Worm (Caenorhabditis elegans) whole organism, L1 larva: ENCODE data around the gene smc-5.

Source experiments
- C34B4.2 ChIP-seq: sonication (generic microtip); optimal IDR thresholded peaks from 2 replicates; lab custom pipeline; 2017; ENCODE audit warnings: mild to moderate bottlenecking, missing genetic modification characterization, missing compliant biosample characterization
- F16B12.6 ChIP-seq: fragments of 150-350 bp; optimal IDR thresholded peaks from 2 replicates; lab custom pipeline; 2014; ENCODE audit warnings: missing biosample characterization, missing genetic modification characterization
- aha-1 ChIP-seq: fragments of 150-350 bp; optimal IDR thresholded peaks from 2 replicates; lab custom pipeline; 2014; ENCODE audit warnings: missing biosample characterization, missing genetic modification characterization
- alr-1 ChIP-seq: fragments of 200-800 bp; sonication (Bioruptor generic); optimal IDR thresholded peaks from 2 replicates; lab custom pipeline; 2018; ENCODE audit warnings: borderline replicate concordance, mild to moderate bottlenecking, missing genetic modification characterization, missing compliant biosample characterization
- aly-2 ChIP-seq: fragments of 150-350 bp; optimal IDR thresholded peaks from 2 replicates; lab custom pipeline; 2014; ENCODE audit warnings: missing biosample characterization, missing genetic modification characterization
- ama-1 ChIP-seq: fragments of 150-350 bp; optimal IDR thresholded peaks from 2 replicates; lab custom pipeline; 2014
- blmp-1 ChIP-seq: fragments of 150-350 bp; optimal IDR thresholded peaks from 2 replicates; lab custom pipeline; 2014; ENCODE audit warnings: missing biosample characterization, missing genetic modification characterization
- ceh-63 ChIP-seq: fragments of 200-800 bp; sonication (Bioruptor generic); optimal IDR thresholded peaks from 2 replicates; lab custom pipeline; 2018; ENCODE audit warnings: mild to moderate bottlenecking, missing genetic modification characterization, missing compliant biosample characterization
- ceh-82 ChIP-seq, 3 experiments: fragments of 150-350 bp in 1 of 3; sonication (generic microtip) in 2 of 3; optimal IDR thresholded peaks; 2 replicates each; lab custom pipeline; 2014 to 2017; ENCODE audit warnings: missing biosample characterization in 3 of 3, missing genetic modification characterization in 3 of 3
- ceh-88 ChIP-seq: fragments of 200-800 bp; sonication (Bioruptor generic); IDR thresholded peaks from 2 replicates; pipeline ENCODE4 v1.3.6; 2022; ENCODE audit warnings: missing genetic modification characterization, missing compliant biosample characterization
- ceh-90 ChIP-seq: sonication (generic microtip); optimal IDR thresholded peaks from 2 replicates; lab custom pipeline; 2016; ENCODE audit warnings: missing genetic modification characterization, missing compliant biosample characterization
- dpl-1 ChIP-seq, 3 experiments: fragments of 150-350 bp in 2 of 3; sonication (generic microtip) in 1 of 3; optimal IDR thresholded peaks; 2 replicates each; lab custom pipeline; 2014 to 2017; ENCODE audit warnings: missing biosample characterization in 3 of 3, missing genetic modification characterization in 3 of 3, missing genetic modification reagents in 3 of 3
- dsc-1 ChIP-seq: sonication (generic microtip); optimal IDR thresholded peaks from 2 replicates; lab custom pipeline; 2016; ENCODE audit warnings: mild to moderate bottlenecking, missing genetic modification characterization, missing compliant biosample characterization
- efl-1 ChIP-seq, 4 experiments: fragments of 150-350 bp; optimal IDR thresholded peaks in 3 of 4; peaks in 1 of 4; 1 replicate in 1 of 4; 2 replicates in 3 of 4; lab custom pipeline; 2014; ENCODE audit warnings: missing biosample characterization in 2 of 4, missing genetic modification characterization in 2 of 4, missing genetic modification reagents in 2 of 4
- efl-3 ChIP-seq: fragments of 200-800 bp; sonication (Bioruptor generic); optimal IDR thresholded peaks from 2 replicates; lab custom pipeline; 2018; ENCODE audit warnings: mild to moderate bottlenecking, missing genetic modification characterization, missing compliant biosample characterization
- egl-13 ChIP-seq: sonication (generic microtip); optimal IDR thresholded peaks from 2 replicates; lab custom pipeline; 2016; ENCODE audit warnings: missing genotype, missing genetic modification reagents, missing genetic modification characterization, missing compliant biosample characterization
- egl-27 ChIP-seq, 2 experiments: fragments of 150-350 bp in 1 of 2; sonication (generic microtip); optimal IDR thresholded peaks; 3 replicates each; lab custom pipeline; 2017 to 2018; ENCODE audit warnings: missing biosample characterization in 2 of 2, missing genetic modification characterization in 2 of 2, missing genetic modification reagents in 2 of 2
- elt-2 ChIP-seq: sonication (generic microtip); optimal IDR thresholded peaks from 2 replicates; lab custom pipeline; 2016; ENCODE audit warnings: missing genetic modification characterization, mild to moderate bottlenecking, inconsistent platforms, missing compliant biosample characterization, missing genetic modification reagents
- fkh-10 ChIP-seq: sonication (generic microtip); optimal IDR thresholded peaks from 2 replicates; lab custom pipeline; 2017; ENCODE audit warnings: missing biosample characterization, missing genetic modification reagents, missing genetic modification characterization
- fkh-8 ChIP-seq: sonication (generic microtip); optimal IDR thresholded peaks from 2 replicates; lab custom pipeline; 2016; ENCODE audit warnings: mild to moderate bottlenecking, missing genetic modification characterization, missing compliant biosample characterization
- grh-1 ChIP-seq: fragments of 200-800 bp; sonication (Bioruptor generic); IDR thresholded peaks from 2 replicates; pipeline ENCODE4 v1.3.6; 2022; ENCODE audit warnings: missing genetic modification reagents, missing genetic modification characterization, missing compliant biosample characterization
- hlh-17 ChIP-seq: fragments of 200-800 bp; sonication (Bioruptor generic); optimal IDR thresholded peaks from 2 replicates; lab custom pipeline; 2018; ENCODE audit warnings: missing genetic modification characterization, mild to moderate bottlenecking, missing compliant biosample characterization, moderate library complexity, borderline replicate concordance
- irx-1 ChIP-seq: sonication (generic microtip); optimal IDR thresholded peaks from 2 replicates; lab custom pipeline; 2016; ENCODE audit warnings: missing genetic modification characterization, missing compliant biosample characterization
- jun-1 ChIP-seq: fragments of 150-350 bp; optimal IDR thresholded peaks from 2 replicates; lab custom pipeline; 2014; ENCODE audit warnings: missing biosample characterization, missing genetic modification reagents, missing genetic modification characterization
- lin-13 ChIP-seq: fragments of 150-350 bp; optimal IDR thresholded peaks from 2 replicates; lab custom pipeline; 2014; ENCODE audit warnings: missing biosample characterization, missing genetic modification reagents, missing genetic modification characterization
- lin-14 ChIP-seq: fragments of 200-800 bp; sonication (Bioruptor generic); optimal IDR thresholded peaks from 2 replicates; lab custom pipeline; 2018; ENCODE audit warnings: mild to moderate bottlenecking, missing genetic modification characterization, moderate library complexity, missing compliant biosample characterization
- lin-35 ChIP-seq, 2 experiments: fragments of 150-350 bp; optimal IDR thresholded peaks; 2 replicates each; lab custom pipeline; 2014; ENCODE audit warnings: missing biosample characterization in 2 of 2, missing genetic modification characterization in 2 of 2, missing genetic modification reagents in 2 of 2
- lir-3 ChIP-seq: sonication (generic microtip); optimal IDR thresholded peaks from 2 replicates; lab custom pipeline; 2016; ENCODE audit warnings: mild to moderate bottlenecking, missing genetic modification characterization, moderate library complexity, missing compliant biosample characterization; ENCODE audit not compliant: poor library complexity
- lsy-2 ChIP-seq, 2 experiments: fragments of 150-350 bp; optimal IDR thresholded peaks; 2 replicates each; lab custom pipeline; 2014; ENCODE audit warnings: missing biosample characterization in 2 of 2, missing genetic modification characterization in 2 of 2
- mdl-1 ChIP-seq, 2 experiments: fragments of 150-350 bp; optimal IDR thresholded peaks; 2 replicates each; lab custom pipeline; 2014 to 2017; ENCODE audit warnings: missing biosample characterization in 2 of 2, missing genetic modification characterization in 2 of 2, inconsistent platforms in 1 of 2
- mep-1 ChIP-seq: fragments of 150-350 bp; optimal IDR thresholded peaks from 2 replicates; lab custom pipeline; 2014; ENCODE audit warnings: missing biosample characterization, missing genetic modification characterization
- nhr-12 ChIP-seq: sonication (generic microtip); optimal IDR thresholded peaks from 2 replicates; lab custom pipeline; 2017; ENCODE audit warnings: missing biosample characterization, missing genetic modification characterization
- nhr-19 ChIP-seq: fragments of 200-800 bp; sonication (Bioruptor generic); conservative IDR thresholded peaks from 2 replicates; pipeline ENCODE4 v1.3.6; 2022; ENCODE audit warnings: missing genetic modification characterization, missing compliant biosample characterization
- nhr-28 ChIP-seq: fragments of 150-350 bp; optimal IDR thresholded peaks from 2 replicates; lab custom pipeline; 2014; ENCODE audit warnings: missing biosample characterization, missing genetic modification characterization
- nhr-76 ChIP-seq: sonication (generic microtip); optimal IDR thresholded peaks from 2 replicates; lab custom pipeline; 2017; ENCODE audit warnings: missing biosample characterization, missing genetic modification characterization
- nhr-77 ChIP-seq: fragments of 150-350 bp; optimal IDR thresholded peaks from 2 replicates; lab custom pipeline; 2014; ENCODE audit warnings: missing biosample characterization, missing genetic modification characterization
- nhr-85 ChIP-seq: sonication (generic microtip); peaks from one replicate; lab custom pipeline; 2016; ENCODE audit warnings: missing genetic modification characterization, inconsistent platforms, missing compliant biosample characterization
- pag-3 ChIP-seq: sonication (generic microtip); optimal IDR thresholded peaks from 2 replicates; lab custom pipeline; 2017; ENCODE audit warnings: missing genetic modification characterization, mild to moderate bottlenecking, missing compliant biosample characterization, antibody characterized with exemption, borderline replicate concordance; ENCODE audit not compliant: insufficient read depth
- pax-3 ChIP-seq: fragments of 200-800 bp; sonication (Bioruptor generic); optimal IDR thresholded peaks from 2 replicates; lab custom pipeline; 2018; ENCODE audit warnings: mild to moderate bottlenecking, missing genetic modification characterization, moderate library complexity, missing compliant biosample characterization
- skn-1 ChIP-seq: fragments of 150-350 bp; optimal IDR thresholded peaks from 2 replicates; lab custom pipeline; 2014; ENCODE audit warnings: missing biosample characterization, missing genetic modification characterization
- snpc-4 ChIP-seq: fragments of 150-350 bp; optimal IDR thresholded peaks from 2 replicates; lab custom pipeline; 2014; ENCODE audit warnings: missing biosample characterization, missing genetic modification characterization
- sptf-1 ChIP-seq: fragments of 150-350 bp; optimal IDR thresholded peaks from 2 replicates; lab custom pipeline; 2014; ENCODE audit warnings: missing biosample characterization, missing genetic modification characterization
- unc-86 ChIP-seq: sonication (generic microtip); optimal IDR thresholded peaks from 2 replicates; lab custom pipeline; 2016; ENCODE audit warnings: missing genetic modification characterization, missing compliant biosample characterization
- unc-98 ChIP-seq: fragments of 200-800 bp; sonication (Bioruptor generic); IDR thresholded peaks from 2 replicates; pipeline ENCODE4 v1.3.6; 2022; ENCODE audit warnings: missing genetic modification characterization, missing compliant biosample characterization
- vab-15 ChIP-seq: sonication (generic microtip); optimal IDR thresholded peaks from 2 replicates; lab custom pipeline; 2017; ENCODE audit warnings: missing genotype, mild to moderate bottlenecking, missing genetic modification characterization, missing compliant biosample characterization
- xbp-1 ChIP-seq: sonication (generic microtip); optimal IDR thresholded peaks from 2 replicates; lab custom pipeline; 2016; ENCODE audit warnings: missing genetic modification characterization, missing compliant biosample characterization
- ztf-4 ChIP-seq: fragments of 150-350 bp; optimal IDR thresholded peaks from 2 replicates; lab custom pipeline; 2014; ENCODE audit warnings: missing biosample characterization, missing genetic modification characterization

Gene smc-5

ce11 chrII:5049865-5050342 lies 12.0 kb upstream of the smc-5 start, which contains the start of gene F33G12.6 (continued):
- TF ChIP-seq lin-14 (peak; percentile 69), ceh-90 (tag; lab: Kevin White, UChicago) (no peak)

- TF ChIP-seq efl-1 (optimal IDR thresholded peaks at IDR 0.05; lab: Kevin White, UChicago) = no peak
- TF ChIP-seq efl-1 (GFP tag; optimal IDR thresholded peaks at IDR 0.05 in 1 of 2; lab: Kevin White, UChicago) = peak in 1 of 2 experiments; percentile 93
- TF ChIP-seq nhr-28 = no peak
These were observed 11.1 kb upstream of the smc-5 start for ce11 chrII:5050776-5051175.

- peak; percentile 75 for TF ChIP-seq F16B12.6 (tag; lab: Kevin White, UChicago)
- peak; percentile 99 for TF ChIP-seq elt-2 (tag; lab: Kevin White, UChicago)
- TF ChIP-seq egl-13 (tag; lab: Kevin White, UChicago) = peak; percentile 69
- TF ChIP-seq grh-1 = peak; percentile 92
- TF ChIP-seq unc-98 (GFP tag; lab: Robert Waterston, UW) = no peak
- peak; percentile 88 for TF ChIP-seq unc-86 (tag; lab: Kevin White, UChicago)
- no peak for TF ChIP-seq nhr-28
- peak; percentile 99 to 100 for TF ChIP-seq lsy-2 (tag; optimal IDR thresholded peaks at IDR 0.05; lab: Kevin White, UChicago)
- TF ChIP-seq jun-1 = peak; percentile 89
- TF ChIP-seq pag-3 (tag; lab: Kevin White, UChicago) = no peak
- peak; percentile 89 to 97 (median 94) for TF ChIP-seq ceh-82 (tag; optimal IDR thresholded peaks at IDR 0.05; lab: Kevin White, UChicago)
- peak; percentile 95 for TF ChIP-seq skn-1 (tag; lab: Kevin White, UChicago)
- TF ChIP-seq nhr-77 (tag; lab: Kevin White, UChicago) = peak; percentile 95
- TF ChIP-seq lin-35 (GFP tag; optimal IDR thresholded peaks at IDR 0.05; lab: Kevin White, UChicago) = peak; percentile 95 to 98
- TF ChIP-seq nhr-76 (tag; lab: Kevin White, UChicago) = no peak
- peak; percentile 87 for TF ChIP-seq blmp-1 (tag; lab: Kevin White, UChicago)
- TF ChIP-seq ceh-90 (tag; lab: Kevin White, UChicago) = no peak
- peak; percentile 82 for TF ChIP-seq ceh-88 (GFP tag; lab: Robert Waterston, UW)
- TF ChIP-seq aha-1 (tag; lab: Kevin White, UChicago) = peak; percentile 36
- TF ChIP-seq pax-3 (tag; lab: Kevin White, UChicago) = peak; percentile 81
- TF ChIP-seq nhr-12 = no peak
- TF ChIP-seq ama-1 (lab: Kevin White, UChicago) = peak; percentile 70
- TF ChIP-seq sptf-1 (tag; lab: Kevin White, UChicago) = no peak
- TF ChIP-seq hlh-17 (GFP tag; lab: Kevin White, UChicago) = no peak
- no peak for TF ChIP-seq ceh-63 (GFP tag; lab: Kevin White, UChicago)
- peak; percentile 89 for TF ChIP-seq dsc-1 (tag; lab: Kevin White, UChicago)
- TF ChIP-seq irx-1 (tag; lab: Kevin White, UChicago) = peak; percentile 85
- peak; percentile 81 for TF ChIP-seq lir-3
- TF ChIP-seq efl-3 (GFP tag; lab: Kevin White, UChicago) = no peak
- peak; percentile 93 to 94 (median 94) for TF ChIP-seq dpl-1 (GFP tag; optimal IDR thresholded peaks at IDR 0.05; lab: Kevin White, UChicago)
- TF ChIP-seq aly-2 (tag; lab: Kevin White, UChicago) = peak; percentile 69
- peak; percentile 93 for TF ChIP-seq snpc-4 (tag; lab: Kevin White, UChicago)
- peak; percentile 90 for TF ChIP-seq vab-15 (tag; lab: Kevin White, UChicago)
- TF ChIP-seq fkh-8 (tag; lab: Kevin White, UChicago) = peak; percentile 90
- peak; percentile 93 for TF ChIP-seq xbp-1
- TF ChIP-seq ztf-4 (tag; lab: Kevin White, UChicago) = peak; percentile 88
- TF ChIP-seq lin-13 (GFP tag; lab: Kevin White, UChicago) = peak; percentile 93
- peak; percentile 87 for TF ChIP-seq fkh-10 (GFP tag; lab: Kevin White, UChicago)
- TF ChIP-seq alr-1 (tag; lab: Kevin White, UChicago) = no peak
- peak in 1 of 2 experiments; percentile 36 for TF ChIP-seq egl-27 (tag; optimal IDR thresholded peaks at IDR 0.05; lab: Kevin White, UChicago)
- TF ChIP-seq nhr-85 (tag; lab: Kevin White, UChicago) = peak; percentile 96
- TF ChIP-seq C34B4.2 = no peak
- TF ChIP-seq mdl-1 (tag; optimal IDR thresholded peaks at IDR 0.05; lab: Kevin White, UChicago) = peak in 1 of 2 experiments; percentile 90
- peak; percentile 93 for TF ChIP-seq nhr-19 (GFP tag; lab: Robert Waterston, UW)
- peak; percentile 95 for TF ChIP-seq mep-1 (tag; lab: Kevin White, UChicago)
These were observed 6.7 kb upstream of the smc-5 start, which contains the start of the genes ify-1 and rpl-22 for ce11 chrII:5055129-5055666. Gene ify-1, minus strand, starts transcription at chrII:5055179. Gene rpl-22, plus strand, starts transcription at chrII:5055616.
